Worm (Caenorhabditis elegans): ENCODE measurements around the gene C15H11.13.

The C15H11.13 gene

DNA sequence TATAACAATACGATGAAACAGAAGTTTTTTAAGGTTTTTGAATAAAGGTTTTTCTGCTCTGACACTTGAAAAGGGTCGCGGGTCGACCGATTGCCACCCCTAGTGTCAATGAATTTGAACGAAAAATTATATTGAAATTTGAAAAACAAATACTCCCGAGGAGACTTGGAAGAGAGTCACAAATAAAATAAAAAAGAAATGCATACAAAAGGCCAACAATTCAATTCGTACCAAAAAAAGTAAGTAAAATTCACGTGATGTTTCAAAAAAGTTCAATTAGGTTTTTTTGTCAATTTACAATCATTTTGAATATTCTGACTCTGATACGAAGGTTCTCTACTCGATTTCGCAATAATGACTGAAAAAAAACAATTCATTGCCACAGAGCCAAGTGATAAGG lies 1.3 kb upstream of the C15H11.13 start, which contains the start of gene C15H11.1:
Gene C15H11.1 (plus strand): TSS at position 301 of the 400 bp plus-strand sequence.
- no peak for TF ChIP-seq ama-1 (optimal IDR thresholded peaks at IDR 0.05)
- TF ChIP-seq egl-27 (tag; optimal IDR thresholded peaks at IDR 0.05) = no peak
- TF ChIP-seq elt-3 (tag; optimal IDR thresholded peaks at IDR 0.05) = no peak
- no peak for TF ChIP-seq nhr-237 (tag; optimal IDR thresholded peaks at IDR 0.05)
- TF ChIP-seq nhr-11 (tag; optimal IDR thresholded peaks at IDR 0.05) = no peak
- no peak for TF ChIP-seq nhr-23 (tag; optimal IDR thresholded peaks at IDR 0.05)
- no peak for TF ChIP-seq tbx-2 (tag; optimal IDR thresholded peaks at IDR 0.05)
- TF ChIP-seq aly-2 (tag; optimal IDR thresholded peaks at IDR 0.05) = no peak
- TF ChIP-seq eor-1 (tag; optimal IDR thresholded peaks at IDR 0.05) = no peak
- no peak for TF ChIP-seq nhr-67 (tag; optimal IDR thresholded peaks at IDR 0.05)
- no peak for TF ChIP-seq lin-15B (tag; optimal IDR thresholded peaks at IDR 0.05)
- no peak for TF ChIP-seq nhr-43 (tag; optimal IDR thresholded peaks at IDR 0.05; ENCODE audit: poor library complexity, severe bottlenecking)
- TF ChIP-seq ZK546.5 (tag; optimal IDR thresholded peaks at IDR 0.05) = no peak
- no peak for TF ChIP-seq ceh-82 (tag; optimal IDR thresholded peaks at IDR 0.05)
- no peak for TF ChIP-seq nfya-1 (tag; optimal IDR thresholded peaks at IDR 0.05; ENCODE audit: insufficient read depth)
- no peak for TF ChIP-seq ceh-9 (tag; optimal IDR thresholded peaks at IDR 0.05)

DNA sequence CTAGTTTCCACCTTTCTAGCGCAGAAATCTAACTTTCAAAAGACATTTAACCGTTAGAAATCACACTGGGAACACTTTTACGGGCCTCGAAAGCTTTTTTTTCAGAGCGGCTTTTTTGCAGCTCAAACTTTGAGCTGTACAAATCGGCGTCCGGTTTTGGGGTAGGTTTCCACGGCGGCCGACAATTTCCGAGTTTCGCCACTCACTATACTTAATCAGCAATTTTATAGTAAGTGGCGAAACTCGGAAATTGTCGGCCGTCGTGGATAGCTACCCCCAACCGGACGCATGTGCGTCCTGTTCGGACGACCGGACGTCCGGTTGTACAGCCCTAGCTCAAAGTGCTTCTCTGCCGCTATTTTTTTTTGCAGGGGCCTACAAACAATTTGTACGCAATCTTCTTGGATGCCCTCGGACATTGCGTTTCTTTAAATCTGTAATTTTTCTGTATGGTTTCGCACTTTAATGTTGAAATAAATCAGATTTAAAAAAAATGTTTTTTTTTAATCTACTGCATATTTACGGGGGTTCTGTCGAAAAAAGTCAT lies 1.4 kb downstream of the C15H11.13 start:
- TF ChIP-seq egl-5 (tag; optimal IDR thresholded peaks at IDR 0.05) (no peak), nfya-1 (tag; optimal IDR thresholded peaks at IDR 0.05; ENCODE audit: insufficient read depth) (no peak)

DNA sequence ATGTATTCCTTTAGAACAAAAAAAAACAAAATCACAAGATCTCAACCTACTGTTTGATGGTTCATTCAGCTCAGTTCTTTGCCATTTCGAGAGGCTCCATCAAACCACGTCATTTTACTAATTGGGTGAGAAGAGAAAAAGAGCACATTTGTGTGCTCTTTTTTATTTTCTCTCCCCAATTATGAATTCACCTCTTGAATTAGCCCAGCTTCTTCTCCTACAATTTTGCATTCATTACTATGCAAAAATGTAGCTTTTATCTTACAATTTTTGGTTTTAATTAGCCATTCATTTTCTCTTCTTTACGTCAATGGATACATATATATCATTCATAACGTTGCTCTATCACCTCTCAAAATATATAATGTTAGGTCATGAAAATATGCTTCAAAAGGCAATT lies 10.8 kb downstream of the C15H11.13 start:
- TF ChIP-seq elt-1 (tag; optimal IDR thresholded peaks at IDR 0.05) (no peak), pqm-1 (tag; optimal IDR thresholded peaks at IDR 0.05) (no peak)

DNA sequence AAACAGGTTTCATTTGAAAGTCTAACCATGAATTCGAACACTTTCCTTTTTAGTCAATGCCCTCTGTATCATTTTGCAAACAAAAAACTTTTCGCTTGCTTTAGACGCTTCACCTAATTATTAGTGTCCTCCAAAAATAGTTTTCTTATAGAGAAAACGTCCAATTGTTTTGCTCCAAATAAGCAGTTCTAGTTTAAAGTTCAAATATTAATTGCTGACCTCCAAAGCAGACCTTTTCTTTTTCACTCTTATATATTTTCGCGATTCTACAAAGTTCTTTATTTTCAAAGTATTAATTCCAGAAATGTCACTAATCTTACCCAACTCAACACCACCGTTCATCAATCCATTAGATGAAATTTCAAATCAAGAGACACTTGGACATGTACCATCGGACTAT lies 13.9 kb downstream of the C15H11.13 start, which contains the start of gene gnrr-2:
Gene gnrr-2 (plus strand): TSS at position 301 of the 400 bp plus-strand sequence.
- TF ChIP-seq tbx-2 (tag; optimal IDR thresholded peaks at IDR 0.05) (no peak), jun-1 (tag; optimal IDR thresholded peaks at IDR 0.05) (no peak), ceh-82 (tag; optimal IDR thresholded peaks at IDR 0.05) (no peak), nhr-76 (tag; optimal IDR thresholded peaks at IDR 0.05) (no peak), nhr-12 (tag; optimal IDR thresholded peaks at IDR 0.05) (no peak), elt-3 (tag; optimal IDR thresholded peaks at IDR 0.05) (no peak), nhr-11 (tag; optimal IDR thresholded peaks at IDR 0.05) (no peak), pha-4 (tag; optimal IDR thresholded peaks at IDR 0.05) (no peak)

DNA sequence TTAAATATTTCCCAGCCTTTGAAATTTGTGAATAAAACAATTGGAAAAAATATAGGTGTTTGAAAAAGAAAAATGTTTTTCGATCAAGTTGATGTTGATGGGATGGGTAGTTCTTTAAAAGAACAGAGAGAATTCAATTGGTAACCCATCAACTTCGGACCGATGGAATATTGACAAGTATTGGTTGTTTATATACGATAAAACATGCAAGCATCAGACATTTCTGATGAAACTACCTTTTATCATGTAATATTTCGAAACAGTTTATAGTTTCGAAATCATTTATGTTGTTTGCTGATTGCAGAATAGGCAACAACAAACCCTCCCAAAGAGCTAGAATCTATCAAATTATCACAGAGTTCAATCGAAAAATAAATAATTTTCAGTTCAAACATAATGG lies 15.1 kb downstream of the C15H11.13 start:
- TF ChIP-seq egl-27 (tag; optimal IDR thresholded peaks at IDR 0.05) = no peak
- peak; percentile 91 for TF ChIP-seq snpc-4 (tag; optimal IDR thresholded peaks at IDR 0.05)

ce11 chrV:14411989-14412388 lies 17.1 kb downstream of the C15H11.13 start:
- TF ChIP-seq egl-5 (tag; optimal IDR thresholded peaks at IDR 0.05) = no peak
- peak; percentile 65 for TF ChIP-seq ama-1 (optimal IDR thresholded peaks at IDR 0.05)

DNA sequence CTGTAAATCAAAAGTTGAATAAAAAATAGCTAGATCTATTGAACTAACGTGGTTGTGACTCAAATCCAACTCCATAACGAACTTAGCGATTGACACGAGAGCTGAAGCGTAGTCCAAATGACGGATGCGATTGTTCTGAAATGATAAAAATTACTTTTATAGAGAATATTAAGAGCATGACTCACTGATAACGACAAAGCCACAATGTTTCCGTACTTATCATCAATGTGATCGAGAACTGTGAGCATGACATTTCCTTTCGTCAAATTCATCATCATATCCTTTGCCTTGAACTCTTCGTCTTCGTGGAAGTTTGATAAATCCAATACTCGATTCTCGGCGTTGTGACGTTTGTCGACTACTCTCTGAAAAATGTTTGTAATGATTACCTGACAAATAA lies 19.2 kb downstream of the C15H11.13 start:
- TF ChIP-seq tbx-2 (tag; optimal IDR thresholded peaks at IDR 0.05) (no peak), elt-2 (tag; optimal IDR thresholded peaks at IDR 0.05) (peak; percentile 71), nhr-25 (tag; optimal IDR thresholded peaks at IDR 0.05) (no peak), pqm-1 (tag; optimal IDR thresholded peaks at IDR 0.05) (peak; percentile 86), egl-27 (tag; optimal IDR thresholded peaks at IDR 0.05) (no peak), jun-1 (tag; optimal IDR thresholded peaks at IDR 0.05) (peak; percentile 58), fkh-2 (tag; optimal IDR thresholded peaks at IDR 0.05) (no peak), ceh-28 (tag; optimal IDR thresholded peaks at IDR 0.05) (no peak), nhr-12 (tag; optimal IDR thresholded peaks at IDR 0.05) (no peak), nhr-11 (tag; optimal IDR thresholded peaks at IDR 0.05) (no peak), nhr-76 (tag; optimal IDR thresholded peaks at IDR 0.05) (no peak), skn-1 (tag; optimal IDR thresholded peaks at IDR 0.05) (peak; percentile 10)

Measured in whole organism, L3 larva.